Fruit fly (Drosophila melanogaster) whole organism, embryonic: ENCODE measurements around the gene UQCR-14.

Experiments used
- Adf1 ChIP-seq: fragments of 200-800 bp; sonication (Bioruptor generic); IDR thresholded peaks from 2 replicates; pipeline ENCODE4 v1.3.6; 2022; ENCODE audit warnings: missing biosample characterization, missing genetic modification characterization
- B-H1 ChIP-seq: fragments of 200-800 bp; sonication (Bioruptor generic); IDR thresholded peaks from 3 replicates; pipeline ENCODE4 v1.3.6; 2022; ENCODE audit warnings: missing biosample characterization, missing genetic modification characterization
- CG12299 ChIP-seq: fragments of 200-800 bp; sonication (Bioruptor generic); optimal IDR thresholded peaks from 2 replicates; lab custom pipeline; 2018; ENCODE audit warnings: missing biosample characterization, mild to moderate bottlenecking, missing genetic modification characterization
- CG14050 ChIP-seq: fragments of 200-800 bp; sonication (Bioruptor generic); IDR thresholded peaks from 3 replicates; pipeline ENCODE4 v1.3.6; 2022; ENCODE audit warnings: missing biosample characterization, missing genetic modification characterization
- CG15479 ChIP-seq: fragments of 200-800 bp; sonication (Bioruptor generic); optimal IDR thresholded peaks from 3 replicates; lab custom pipeline; 2019; ENCODE audit warnings: missing biosample characterization, mild to moderate bottlenecking, missing genetic modification characterization, moderate library complexity
- CG17829 ChIP-seq: fragments of 200-800 bp; optimal IDR thresholded peaks from 2 replicates; lab custom pipeline; 2019; ENCODE audit warnings: missing biosample characterization, mild to moderate bottlenecking, missing genetic modification characterization, moderate library complexity
- CG18764 ChIP-seq: fragments of 200-800 bp; sonication (Bioruptor generic); optimal IDR thresholded peaks from 3 replicates; lab custom pipeline; 2016; ENCODE audit warnings: missing biosample characterization, missing genetic modification characterization
- CG2199 ChIP-seq: fragments of 200-800 bp; sonication (Bioruptor generic); IDR thresholded peaks from 3 replicates; pipeline ENCODE4 v1.3.6; 2022; ENCODE audit warnings: missing biosample characterization, missing genetic modification characterization
- CG30431 ChIP-seq: fragments of 200-800 bp; sonication (Bioruptor generic); optimal IDR thresholded peaks from 2 replicates; lab custom pipeline; 2017; ENCODE audit warnings: missing biosample characterization, missing genetic modification characterization
- CG4328 ChIP-seq: fragments of 200-800 bp; sonication (Bioruptor generic); optimal IDR thresholded peaks from 3 replicates; lab custom pipeline; 2017; ENCODE audit warnings: missing biosample characterization, missing genetic modification reagents, missing genetic modification characterization
- CG4360 ChIP-seq: fragments of 200-800 bp; sonication (Bioruptor generic); IDR thresholded peaks from 2 replicates; pipeline ENCODE4 v1.3.6; 2022; ENCODE audit warnings: missing biosample characterization, missing genetic modification characterization
- CG4730 ChIP-seq: fragments of 200-800 bp; sonication (Bioruptor generic); IDR thresholded peaks from 2 replicates; pipeline ENCODE4 v1.3.6; 2022; ENCODE audit warnings: missing biosample characterization, missing genetic modification characterization
- CG9932 ChIP-seq: fragments of 200-800 bp; sonication (Bioruptor generic); IDR thresholded peaks from 2 replicates; pipeline ENCODE4 v1.3.6; 2022; ENCODE audit warnings: missing biosample characterization, missing genetic modification characterization
- Dip3 ChIP-seq: fragments of 200-800 bp; sonication (Bioruptor generic); optimal IDR thresholded peaks from 3 replicates; lab custom pipeline; 2016; ENCODE audit warnings: missing biosample characterization, missing genetic modification characterization
- Eip74EF ChIP-seq, 2 experiments: fragments of 200-800 bp in 1 of 2; fragments of >200 bp in 1 of 2; sonication (Bioruptor generic) in 1 of 2; optimal IDR thresholded peaks; 2 replicates each; lab custom pipeline; 2017 to 2019; ENCODE audit warnings: missing biosample characterization in 2 of 2, missing genetic modification characterization in 2 of 2, mild to moderate bottlenecking in 1 of 2, moderate library complexity in 1 of 2
- Elba2 ChIP-seq: fragments of 200-800 bp; sonication (Bioruptor generic); optimal IDR thresholded peaks from 3 replicates; lab custom pipeline; 2016; ENCODE audit warnings: missing biosample characterization, missing genetic modification characterization
- HHEX ChIP-seq: fragments of 200-800 bp; sonication (Bioruptor generic); optimal IDR thresholded peaks from 3 replicates; lab custom pipeline; 2017; ENCODE audit warnings: missing biosample characterization, mild to moderate bottlenecking, missing genetic modification characterization, missing genetic modification reagents
- Hr3 ChIP-seq: fragments of 200-800 bp; sonication (Bioruptor generic); optimal IDR thresholded peaks from 3 replicates; lab custom pipeline; 2016; ENCODE audit warnings: missing biosample characterization, missing genetic modification characterization
- Hr78 ChIP-seq, 2 experiments: fragments of 200-800 bp in 1 of 2; fragments of >200 bp in 1 of 2; sonication (Bioruptor generic) in 1 of 2; optimal IDR thresholded peaks; 2 replicates each; lab custom pipeline; 2017 to 2019; ENCODE audit warnings: missing biosample characterization in 2 of 2, missing genetic modification characterization in 2 of 2, mild to moderate bottlenecking in 1 of 2, moderate library complexity in 1 of 2
- Myb ChIP-seq: fragments of 200-800 bp; sonication (Bioruptor generic); optimal IDR thresholded peaks from 2 replicates; lab custom pipeline; 2016; ENCODE audit warnings: missing biosample characterization, missing genetic modification characterization
- NC2β ChIP-seq: fragments of 200-800 bp; sonication (Bioruptor generic); optimal IDR thresholded peaks from 2 replicates; lab custom pipeline; 2016; ENCODE audit warnings: missing biosample characterization, missing genetic modification characterization
- Oaz ChIP-seq: fragments of 200-800 bp; sonication (Bioruptor generic); IDR thresholded peaks from 2 replicates; pipeline ENCODE4 v1.3.6; 2022; ENCODE audit warnings: missing biosample characterization, missing genetic modification characterization
- Ptx1 ChIP-seq: fragments of 200-800 bp; sonication (Bioruptor generic); IDR thresholded peaks from 2 replicates; pipeline ENCODE4 v1.3.6; 2022; ENCODE audit warnings: missing biosample characterization, missing genetic modification characterization
- al ChIP-seq: fragments of 200-800 bp; sonication (Bioruptor generic); IDR thresholded peaks from 2 replicates; pipeline ENCODE4 v1.3.6; 2022; ENCODE audit warnings: missing biosample characterization, missing genetic modification characterization
- ase ChIP-seq: fragments of 200-800 bp; sonication (Bioruptor generic); IDR thresholded peaks from 3 replicates; pipeline ENCODE4 v1.3.6; 2022; ENCODE audit warnings: missing biosample characterization, missing genetic modification characterization
- bowl ChIP-seq: fragments of 200-800 bp; sonication (Bioruptor generic); IDR thresholded peaks from 2 replicates; pipeline ENCODE4 v1.3.6; 2022; ENCODE audit warnings: missing biosample characterization, missing genetic modification characterization
- chinmo ChIP-seq: fragments of 200-800 bp; sonication (Bioruptor generic); IDR thresholded peaks from 4 replicates; pipeline ENCODE4 v1.3.6; 2022; ENCODE audit warnings: missing biosample characterization, missing genetic modification characterization; ENCODE audit not compliant: partially characterized antibody
- croc ChIP-seq: fragments of 200-800 bp; sonication (Bioruptor generic); conservative IDR thresholded peaks from 3 replicates; pipeline ENCODE4 v1.3.6; 2022; ENCODE audit warnings: missing biosample characterization, missing genetic modification characterization
- fd102C ChIP-seq: fragments of 200-800 bp; sonication (Bioruptor generic); optimal IDR thresholded peaks from 2 replicates; lab custom pipeline; 2018; ENCODE audit warnings: missing biosample characterization, mild to moderate bottlenecking, missing genetic modification characterization, moderate library complexity
- gfzf ChIP-seq: fragments of 200-800 bp; sonication (Bioruptor generic); optimal IDR thresholded peaks from 2 replicates; lab custom pipeline; 2016; ENCODE audit warnings: missing biosample characterization, mild to moderate bottlenecking, missing genetic modification characterization, moderate library complexity
- grn ChIP-seq: fragments of 200-800 bp; sonication (Bioruptor generic); optimal IDR thresholded peaks from 3 replicates; lab custom pipeline; 2017; ENCODE audit warnings: missing biosample characterization, missing genetic modification characterization
- hbn ChIP-seq: fragments of 200-800 bp; sonication (Bioruptor generic); IDR thresholded peaks from 2 replicates; pipeline ENCODE4 v1.3.6; 2022; ENCODE audit warnings: missing biosample characterization, missing genetic modification characterization; ENCODE audit not compliant: partially characterized antibody
- insv ChIP-seq, 2 experiments: fragments of 200-800 bp; sonication (Bioruptor generic); optimal IDR thresholded peaks; 3 replicates each; lab custom pipeline; 2016 to 2018; ENCODE audit warnings: missing biosample characterization in 2 of 2, missing genetic modification characterization in 2 of 2
- ken ChIP-seq: fragments of 200-800 bp; sonication (Bioruptor generic); IDR thresholded peaks from 3 replicates; pipeline ENCODE4 v1.3.6; 2022; ENCODE audit warnings: missing biosample characterization, missing genetic modification characterization
- mirr ChIP-seq: fragments of 200-800 bp; sonication (Bioruptor generic); optimal IDR thresholded peaks from 3 replicates; lab custom pipeline; 2018; ENCODE audit warnings: missing biosample characterization, mild to moderate bottlenecking, missing genetic modification characterization
- nerfin-1 ChIP-seq: fragments of 200-800 bp; sonication (Bioruptor generic); optimal IDR thresholded peaks from 3 replicates; lab custom pipeline; 2019; ENCODE audit warnings: missing biosample characterization, mild to moderate bottlenecking, missing genetic modification characterization, moderate library complexity
- nerfin-2 ChIP-seq: fragments of 200-800 bp; sonication (Bioruptor generic); IDR thresholded peaks from 2 replicates; pipeline ENCODE4 v1.3.6; 2022; ENCODE audit warnings: missing biosample characterization, missing genetic modification characterization; ENCODE audit not compliant: partially characterized antibody
- nmo ChIP-seq: fragments of 200-800 bp; sonication (Bioruptor generic); optimal IDR thresholded peaks from 2 replicates; lab custom pipeline; 2018; ENCODE audit warnings: missing biosample characterization, mild to moderate bottlenecking, missing genetic modification characterization, moderate library complexity
- sna ChIP-seq: fragments of 200-800 bp; sonication (Bioruptor generic); IDR thresholded peaks from 2 replicates; pipeline ENCODE4 v1.3.6; 2022; ENCODE audit warnings: missing biosample characterization, missing genetic modification characterization; ENCODE audit not compliant: partially characterized antibody
- tin ChIP-seq: fragments of 200-800 bp; sonication (Bioruptor generic); optimal IDR thresholded peaks from 3 replicates; lab custom pipeline; 2016; ENCODE audit warnings: missing biosample characterization, missing genetic modification characterization
- toy ChIP-seq: fragments of 200-800 bp; sonication (Bioruptor generic); IDR thresholded peaks from 2 replicates; pipeline ENCODE4 v1.3.6; 2022; ENCODE audit warnings: missing biosample characterization, missing genetic modification characterization
- trem ChIP-seq: fragments of 200-800 bp; optimal IDR thresholded peaks from 3 replicates; lab custom pipeline; 2019; ENCODE audit warnings: missing biosample characterization, mild to moderate bottlenecking, missing genetic modification characterization, moderate library complexity
- zf30C ChIP-seq: fragments of 200-800 bp; sonication (Bioruptor generic); optimal IDR thresholded peaks from 3 replicates; lab custom pipeline; 2018; ENCODE audit warnings: missing biosample characterization, mild to moderate bottlenecking, missing genetic modification characterization

The UQCR-14 gene

dm6 chrX:16318858-16319557, 32.9 kb downstream of the UQCR-14 start (continued):
- TF ChIP-seq CG2199 (GFP tag; lab: Robert Waterston, UW) (peak; percentile 80; the same call in 2 of the 3 replicates), CG12299 (no peak), bowl (GFP tag; lab: Robert Waterston, UW) (no peak)
- TF ChIP-seq, all 482 proteins: peak for 73

- peak; percentile 7 for TF ChIP-seq nmo
- peak; percentile 64 for TF ChIP-seq grn (GFP tag; lab: Kevin White, UChicago)
- peak; percentile 30 for TF ChIP-seq CG15479 (GFP tag; lab: Kevin White, UChicago)
- no peak for TF ChIP-seq gfzf (GFP tag; lab: Kevin White, UChicago)
- no peak for TF ChIP-seq CG17829 (tag; lab: Kevin White, UChicago)
- peak; percentile 55 for TF ChIP-seq Elba2
- TF ChIP-seq nerfin-1 (tag; lab: Kevin White, UChicago) = peak; percentile 56
- TF ChIP-seq insv (GFP tag; optimal IDR thresholded peaks at IDR 0.05; lab: Kevin White, UChicago) = peak in 1 of 2 experiments; percentile 73
- no peak for TF ChIP-seq Eip74EF (GFP tag; optimal IDR thresholded peaks at IDR 0.05; lab: Kevin White, UChicago)
Observed at dm6 chrX:16319558-16319924, 33.5 kb downstream of the UQCR-14 start.

- TF ChIP-seq zf30C (GFP tag; lab: Kevin White, UChicago) = no peak
- peak; percentile 47; the same call in 1 of the 3 replicates for TF ChIP-seq ken
- no peak for TF ChIP-seq CG4328
- 0 out of 2 replicates have a peak, but pooled peaks have one; percentile 26 for TF ChIP-seq al (GFP tag; lab: Robert Waterston, UW)
- TF ChIP-seq toy (GFP tag; lab: Robert Waterston, UW) = 0 out of 2 replicates have a peak, but pooled peaks have one; percentile 8
- TF ChIP-seq Ptx1 (GFP tag; lab: Robert Waterston, UW) = 0 out of 2 replicates have a peak, but pooled peaks have one; percentile 43
- peak; percentile 25 for TF ChIP-seq mirr (GFP tag; lab: Kevin White, UChicago)
- 0 out of 2 replicates have a peak, but pooled peaks have one; percentile 25 for TF ChIP-seq CG4730
- TF ChIP-seq CG14050 = peak; percentile 43; the same call in 1 of the 3 replicates
- peak; percentile 38 for TF ChIP-seq trem (tag; lab: Kevin White, UChicago)
- TF ChIP-seq ase (GFP tag; lab: Robert Waterston, UW) = peak; percentile 37; the same call in 1 of the 3 replicates
- TF ChIP-seq hbn (GFP tag; lab: Robert Waterston, UW) = peak; percentile 66
- TF ChIP-seq CG18764 = peak; percentile 72
- peak; percentile 11 for TF ChIP-seq CG17829 (tag; lab: Kevin White, UChicago)
- TF ChIP-seq CG9932 (GFP tag; lab: Robert Waterston, UW) = peak; percentile 68
- peak; percentile 49; the same call in 1 of the 2 replicates for TF ChIP-seq sna (GFP tag; lab: Robert Waterston, UW)
- 0 out of 2 replicates have a peak, but pooled peaks have one; percentile 11 for TF ChIP-seq Oaz (GFP tag; lab: Robert Waterston, UW)
- TF ChIP-seq CG4360 = peak; percentile 46; the same call in 1 of the 2 replicates
- TF ChIP-seq Myb (GFP tag; lab: Kevin White, UChicago) = peak; percentile 44
- TF ChIP-seq chinmo = peak; percentile 87
- no peak for TF ChIP-seq Hr78 (GFP tag; optimal IDR thresholded peaks at IDR 0.05; lab: Kevin White, UChicago)
- peak; percentile 10 for TF ChIP-seq NC2β (GFP tag; lab: Kevin White, UChicago)
- TF ChIP-seq Dip3 (GFP tag; lab: Kevin White, UChicago) = no peak
- peak; percentile 3 for TF ChIP-seq tin
- TF ChIP-seq HHEX (GFP tag; lab: Kevin White, UChicago) = no peak
- peak; percentile 88 for TF ChIP-seq Adf1 (GFP tag; lab: Robert Waterston, UW)
- peak; percentile 44; the same call in 2 of the 3 replicates for TF ChIP-seq B-H1 (GFP tag; lab: Robert Waterston, UW)
- TF ChIP-seq CG30431 = no peak
- no peak for TF ChIP-seq croc
- TF ChIP-seq Hr3 = peak; percentile 5
- TF ChIP-seq fd102C = no peak
- peak; percentile 64; the same call in 1 of the 2 replicates for TF ChIP-seq nerfin-2
Observed at dm6 chrX:16320197-16320921, 34.3 kb downstream of the UQCR-14 start, which contains the start of gene Cyp1. TSS of gene Cyp1 (minus strand) at chrX:16320370.
